Fruit fly (Drosophila melanogaster) whole organism, embryonic: ENCODE results near the gene CG3009.

Source experiments
- CG18764 ChIP-seq: fragments of 200-800 bp; sonication (Bioruptor generic); optimal IDR thresholded peaks from 3 replicates; lab custom pipeline; 2016; ENCODE audit warnings: missing biosample characterization, missing genetic modification characterization
- insv ChIP-seq, 2 experiments: fragments of 200-800 bp; sonication (Bioruptor generic); optimal IDR thresholded peaks; 3 replicates each; lab custom pipeline; 2016 to 2018; ENCODE audit warnings: missing biosample characterization in 2 of 2, missing genetic modification characterization in 2 of 2
- luna ChIP-seq: fragments of 200-800 bp; sonication (Bioruptor generic); optimal IDR thresholded peaks from 2 replicates; lab custom pipeline; 2016; ENCODE audit warnings: missing biosample characterization, missing genetic modification characterization
- sens-2 ChIP-seq: fragments of 200-800 bp; sonication (Bioruptor generic); IDR thresholded peaks from 2 replicates; pipeline ENCODE4 v1.3.6; 2022; ENCODE audit warnings: missing biosample characterization, missing genetic modification characterization

DNA sequence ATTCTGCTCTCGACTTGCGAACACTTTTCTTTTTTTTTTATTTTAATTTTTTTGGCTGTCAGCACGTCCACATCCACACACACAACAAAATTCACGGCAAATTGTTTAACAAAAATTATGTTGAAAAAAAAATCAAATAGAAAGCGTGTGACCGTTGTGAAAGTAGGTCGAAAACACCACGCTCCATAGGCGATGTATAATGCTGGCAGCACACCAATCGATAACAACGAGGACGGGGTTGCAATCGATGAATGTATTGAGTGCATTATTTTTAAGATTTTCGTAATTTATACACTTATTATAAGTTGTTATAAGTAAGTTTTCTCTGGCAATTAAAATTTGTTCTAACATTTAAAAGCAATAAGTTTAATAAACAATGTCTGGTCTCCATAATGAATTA is 20.2 kb upstream of the CG3009 start, which contains the start of gene Pp2C1:
- TF ChIP-seq insv (GFP tag; optimal IDR thresholded peaks at IDR 0.05; lab: Kevin White, UChicago) (no peak), luna (no peak), sens-2 (GFP tag; lab: Robert Waterston, UW) (no peak), CG18764 (GFP tag; lab: Kevin White, UChicago) (no peak)
